Fruit fly (Drosophila melanogaster) whole organism, wandering third instar larva: Measurements from ENCODE around the gene CG17549.

ENCODE experiments used
- Abd-B ChIP-seq: fragments of >200 bp; optimal IDR thresholded peaks from 2 replicates; lab custom pipeline; 2017; ENCODE audit warnings: missing biosample characterization, missing genetic modification characterization
- CG32264 ChIP-seq: fragments of 200-800 bp; sonication (Bioruptor generic); optimal IDR thresholded peaks from 2 replicates; lab custom pipeline; 2016; ENCODE audit warnings: missing biosample characterization, missing genetic modification characterization
- CG9705 ChIP-seq: fragments of 200-800 bp; sonication (Bioruptor generic); optimal IDR thresholded peaks from 2 replicates; lab custom pipeline; 2018; ENCODE audit warnings: missing biosample characterization, mild to moderate bottlenecking, missing genetic modification characterization
- CrebA ChIP-seq: fragments of 200-800 bp; sonication (Bioruptor generic); optimal IDR thresholded peaks from 2 replicates; lab custom pipeline; 2016; ENCODE audit warnings: missing biosample characterization, mild to moderate bottlenecking, missing genetic modification characterization, borderline replicate concordance
- Dfd ChIP-seq: fragments of >200 bp; optimal IDR thresholded peaks from 2 replicates; lab custom pipeline; 2017; ENCODE audit warnings: missing biosample characterization, missing genetic modification characterization
- Dif ChIP-seq: fragments of 200-275, 200-300 bp; sonication (Bioruptor generic); optimal IDR thresholded peaks from 2 replicates; lab custom pipeline; 2018; ENCODE audit warnings: missing biosample characterization, missing genetic modification characterization; ENCODE audit not compliant: partially characterized antibody
- GATAd ChIP-seq: sonication (Bioruptor generic); optimal IDR thresholded peaks from 2 replicates; lab custom pipeline; 2016; ENCODE audit warnings: missing biosample characterization, missing genetic modification characterization
- HLH106 ChIP-seq: fragments of 200-800 bp; optimal IDR thresholded peaks from 3 replicates; lab custom pipeline; 2019; ENCODE audit warnings: missing biosample characterization, mild to moderate bottlenecking, missing genetic modification characterization, moderate library complexity
- Hnf4 ChIP-seq: fragments of 200-800 bp; sonication (Bioruptor generic); optimal IDR thresholded peaks from 2 replicates; lab custom pipeline; 2016; ENCODE audit warnings: missing biosample characterization, mild to moderate bottlenecking, missing genetic modification characterization
- Hr78 ChIP-seq: fragments of >200 bp; optimal IDR thresholded peaks from 2 replicates; lab custom pipeline; 2017; ENCODE audit warnings: missing biosample characterization, missing genetic modification characterization
- Hr83 ChIP-seq: fragments of 200-300 bp; sonication (Bioruptor generic); optimal IDR thresholded peaks from 2 replicates; lab custom pipeline; 2016; ENCODE audit warnings: missing biosample characterization, mild to moderate bottlenecking, missing genetic modification characterization, moderate library complexity; ENCODE audit not compliant: poor library complexity, severe bottlenecking
- Jra ChIP-seq: sonication (Bioruptor generic); optimal IDR thresholded peaks from 2 replicates; lab custom pipeline; 2016; ENCODE audit warnings: missing biosample characterization, missing genetic modification characterization
- Mio ChIP-seq: sonication (Bioruptor generic); optimal IDR thresholded peaks from 2 replicates; lab custom pipeline; 2016; ENCODE audit warnings: missing biosample characterization, missing genetic modification characterization
- Myc ChIP-seq: fragments of >200 bp; optimal IDR thresholded peaks from 2 replicates; lab custom pipeline; 2017
- N ChIP-seq: fragments of >200 bp; optimal IDR thresholded peaks from 2 replicates; lab custom pipeline; 2018; ENCODE audit warnings: missing biosample characterization, missing external identifiers, missing genetic modification characterization
- OdsH ChIP-seq: fragments of 200-800 bp; sonication (Bioruptor generic); optimal IDR thresholded peaks from 2 replicates; lab custom pipeline; 2016; ENCODE audit warnings: missing biosample characterization, mild to moderate bottlenecking, missing genetic modification characterization
- Rel ChIP-seq, 2 experiments: fragments of 200-800 bp; sonication (Bioruptor generic) in 1 of 2; optimal IDR thresholded peaks; 2 replicates in 1 of 2; 3 replicates in 1 of 2; lab custom pipeline; 2016 to 2019; ENCODE audit warnings: mild to moderate bottlenecking in 2 of 2, missing biosample characterization in 2 of 2, missing genetic modification characterization in 2 of 2, moderate library complexity in 1 of 2
- Sp1 ChIP-seq: fragments of 200-800 bp; sonication (Bioruptor generic); optimal IDR thresholded peaks from 3 replicates; lab custom pipeline; 2019; ENCODE audit warnings: missing biosample characterization, mild to moderate bottlenecking, missing genetic modification characterization, moderate library complexity
- Vsx2 ChIP-seq: fragments of 200-300, 225-300 bp; sonication (Bioruptor generic); optimal IDR thresholded peaks from 2 replicates; lab custom pipeline; 2018; ENCODE audit warnings: missing biosample characterization, missing genetic modification characterization; ENCODE audit not compliant: partially characterized antibody
- br ChIP-seq: fragments of 200-800 bp; sonication (Bioruptor generic); optimal IDR thresholded peaks from 2 replicates; lab custom pipeline; 2016; ENCODE audit warnings: missing biosample characterization, missing genetic modification characterization
- brk ChIP-seq: fragments of 200-800 bp; sonication (Bioruptor generic); optimal IDR thresholded peaks from 2 replicates; lab custom pipeline; 2016; ENCODE audit warnings: missing biosample characterization, mild to moderate bottlenecking, missing genetic modification characterization
- dl ChIP-seq, 2 experiments: fragments of 175-275, 200-275 bp in 1 of 2; fragments of 200-275 bp in 1 of 2; sonication (Bioruptor generic); optimal IDR thresholded peaks; lab custom pipeline; 2018; ENCODE audit warnings: mild to moderate bottlenecking in 2 of 2, missing biosample characterization in 2 of 2, missing genetic modification characterization in 2 of 2, moderate library complexity in 2 of 2; ENCODE audit not compliant: partially characterized antibody in 2 of 2, insufficient read depth in 1 of 2
- dmrt93B ChIP-seq: fragments of 200-800 bp; sonication (Bioruptor generic); optimal IDR thresholded peaks from 2 replicates; lab custom pipeline; 2018; ENCODE audit warnings: missing biosample characterization, mild to moderate bottlenecking, missing genetic modification characterization
- dsf ChIP-seq: sonication (Bioruptor generic); optimal IDR thresholded peaks from 2 replicates; lab custom pipeline; 2016; ENCODE audit warnings: missing biosample characterization, missing genetic modification characterization, borderline replicate concordance
- ey ChIP-seq: fragments of 200-800 bp; sonication (Bioruptor generic); optimal IDR thresholded peaks from 2 replicates; lab custom pipeline; 2016; ENCODE audit warnings: missing biosample characterization, missing genetic modification characterization
- foxo ChIP-seq, 2 experiments: fragments of 200-800 bp; sonication (Bioruptor generic); optimal IDR thresholded peaks; 2 replicates in 1 of 2; 3 replicates in 1 of 2; lab custom pipeline; 2016 to 2017; ENCODE audit warnings: missing biosample characterization in 2 of 2, missing genetic modification characterization in 2 of 2
- fru ChIP-seq: fragments of 200-800 bp; sonication (Bioruptor generic); optimal IDR thresholded peaks from 3 replicates; lab custom pipeline; 2016; ENCODE audit warnings: missing biosample characterization, mild to moderate bottlenecking, missing genetic modification characterization
- h ChIP-seq: fragments of 200-800 bp; sonication (Bioruptor generic); optimal IDR thresholded peaks from 3 replicates; lab custom pipeline; 2016; ENCODE audit warnings: missing biosample characterization, mild to moderate bottlenecking, missing genetic modification characterization
- jim ChIP-seq: fragments of 175-275, 200-325 bp; sonication (Bioruptor generic); optimal IDR thresholded peaks from 2 replicates; lab custom pipeline; 2016; ENCODE audit warnings: missing biosample characterization, mild to moderate bottlenecking, missing genetic modification characterization
- lola ChIP-seq: fragments of >200 bp; optimal IDR thresholded peaks from 2 replicates; lab custom pipeline; 2017; ENCODE audit warnings: missing biosample characterization, missing genetic modification characterization
- pan ChIP-seq: fragments of >200 bp; optimal IDR thresholded peaks from 2 replicates; lab custom pipeline; 2017
- psq ChIP-seq: fragments of 200-800 bp; sonication (Bioruptor generic); optimal IDR thresholded peaks from 3 replicates; lab custom pipeline; 2017; ENCODE audit warnings: missing biosample characterization, mild to moderate bottlenecking, missing genetic modification characterization, moderate library complexity
- rgr ChIP-seq: fragments of 200-800 bp; sonication (Bioruptor generic); optimal IDR thresholded peaks from 3 replicates; lab custom pipeline; 2016; ENCODE audit warnings: missing biosample characterization, mild to moderate bottlenecking, missing genetic modification characterization
- sage ChIP-seq: fragments of 200-800 bp; sonication (Bioruptor generic); optimal IDR thresholded peaks from 2 replicates; lab custom pipeline; 2016; ENCODE audit warnings: missing biosample characterization, mild to moderate bottlenecking, missing genetic modification characterization
- sv ChIP-seq: fragments of 200-800 bp; sonication (Bioruptor generic); optimal IDR thresholded peaks from 3 replicates; lab custom pipeline; 2016; ENCODE audit warnings: missing biosample characterization, missing genetic modification characterization
- tai ChIP-seq: sonication (Bioruptor generic); optimal IDR thresholded peaks from 2 replicates; lab custom pipeline; 2016; ENCODE audit warnings: missing biosample characterization, missing genetic modification characterization
- usp ChIP-seq: fragments of >200 bp; optimal IDR thresholded peaks from 2 replicates; lab custom pipeline; 2017; ENCODE audit warnings: missing biosample characterization, missing genetic modification characterization
- woc ChIP-seq: sonication (Bioruptor generic); optimal IDR thresholded peaks from 2 replicates; lab custom pipeline; 2016; ENCODE audit warnings: missing biosample characterization, mild to moderate bottlenecking, missing genetic modification characterization

CG17549 gene

dm6 chr2L:19398317-19399234 lies 8.7 kb upstream of the CG17549 start, which contains the start of gene CG17544:
TSS of gene CG17544 (minus strand) at chr2L:19398493.
- TF ChIP-seq Vsx2 (GFP tag; lab: Kevin White, UChicago): peak; percentile 27
- TF ChIP-seq HLH106 (tag; lab: Kevin White, UChicago): peak; percentile 85
- TF ChIP-seq Hr83 (GFP tag; lab: Kevin White, UChicago): peak; percentile 60
- no peak for TF ChIP-seq dsf (GFP tag; lab: Kevin White, UChicago)
- no peak for TF ChIP-seq Rel (GFP tag; optimal IDR thresholded peaks at IDR 0.05; lab: Kevin White, UChicago)
- peak; percentile 27 for TF ChIP-seq Rel (tag; optimal IDR thresholded peaks at IDR 0.05; lab: Kevin White, UChicago)
- TF ChIP-seq foxo (GFP tag; optimal IDR thresholded peaks at IDR 0.05; lab: Kevin White, UChicago): peak in 1 of 2 experiments; percentile 83
- TF ChIP-seq Hnf4 (GFP tag; lab: Kevin White, UChicago): peak; percentile 23
- no peak for TF ChIP-seq Jra
- no peak for TF ChIP-seq Dfd (GFP tag; lab: Kevin White, UChicago)
- no peak for TF ChIP-seq Hr78 (GFP tag; lab: Kevin White, UChicago)
- peak; percentile 39 for TF ChIP-seq ey (GFP tag; lab: Kevin White, UChicago)
- peak; percentile 24 for TF ChIP-seq sv
- TF ChIP-seq h: peak; percentile 44
- TF ChIP-seq CG9705 (GFP tag; lab: Kevin White, UChicago): peak; percentile 50
- no peak for TF ChIP-seq sage
- peak; percentile 1 for TF ChIP-seq jim
- peak; percentile 69 for TF ChIP-seq OdsH (GFP tag; lab: Kevin White, UChicago)
- TF ChIP-seq br (GFP tag; lab: Kevin White, UChicago): peak; percentile 22
- TF ChIP-seq CG32264 (GFP tag; lab: Kevin White, UChicago): no peak
- no peak for TF ChIP-seq Myc (lab: Kevin White, UChicago)
- peak; percentile 88 for TF ChIP-seq psq (GFP tag; lab: Kevin White, UChicago)
- peak in 1 of 2 experiments; percentile 63 for TF ChIP-seq dl (GFP tag; optimal IDR thresholded peaks at IDR 0.05; lab: Kevin White, UChicago; ENCODE audit: insufficient read depth in 1 of 2, partially characterized antibody in 2 of 2)
- no peak for TF ChIP-seq tai (GFP tag; lab: Kevin White, UChicago)
- TF ChIP-seq dmrt93B (GFP tag; lab: Kevin White, UChicago): peak; percentile 73
- TF ChIP-seq lola: no peak
- TF ChIP-seq Abd-B: no peak
- peak; percentile 81 for TF ChIP-seq woc (GFP tag; lab: Kevin White, UChicago)
- TF ChIP-seq Dif (GFP tag; lab: Kevin White, UChicago): peak; percentile 64
- TF ChIP-seq Mio (GFP tag; lab: Kevin White, UChicago): no peak
- peak; percentile 59 for TF ChIP-seq fru (GFP tag; lab: Kevin White, UChicago)
- TF ChIP-seq rgr (GFP tag; lab: Kevin White, UChicago): peak; percentile 65
- TF ChIP-seq Sp1 (GFP tag; lab: Kevin White, UChicago): peak; percentile 88
- TF ChIP-seq pan: no peak
- TF ChIP-seq N (GFP tag; lab: Kevin White, UChicago): no peak
- no peak for TF ChIP-seq GATAd
- TF ChIP-seq CrebA (GFP tag; lab: Kevin White, UChicago): no peak
- peak; percentile 10 for TF ChIP-seq brk
- TF ChIP-seq usp (GFP tag; lab: Kevin White, UChicago): no peak
